Worm (Caenorhabditis elegans) whole organism, young adult: ENCODE data around the gene nspd-7.

Experiments used
- B0019.2 ChIP-seq: fragments of 200-800 bp; sonication (Bioruptor generic); conservative IDR thresholded peaks from 2 replicates; pipeline ENCODE4 v1.3.6; 2022; ENCODE audit warnings: missing genetic modification reagents, missing genetic modification characterization, missing compliant biosample characterization
- B0261.1 ChIP-seq: sonication (generic microtip); optimal IDR thresholded peaks from 2 replicates; lab custom pipeline; 2016; ENCODE audit warnings: mild to moderate bottlenecking, missing genetic modification characterization, moderate library complexity, missing compliant biosample characterization
- C17E4.6 ChIP-seq: fragments of 200-800 bp; sonication (Bioruptor generic); IDR thresholded peaks from 2 replicates; pipeline ENCODE4 v1.3.6; 2022; ENCODE audit warnings: missing genetic modification reagents, missing genetic modification characterization, missing compliant biosample characterization
- F22D6.2 ChIP-seq: sonication (generic microtip); optimal IDR thresholded peaks from 2 replicates; lab custom pipeline; 2016; ENCODE audit warnings: mild to moderate bottlenecking, missing genetic modification characterization, missing compliant biosample characterization
- F23B12.7 ChIP-seq: sonication (generic microtip); optimal IDR thresholded peaks from 2 replicates; lab custom pipeline; 2017; ENCODE audit warnings: missing genetic modification characterization, mild to moderate bottlenecking, missing compliant biosample characterization, antibody characterized with exemption, moderate library complexity; ENCODE audit not compliant: insufficient read depth
- F37B4.10 ChIP-seq: fragments of 200-800 bp; sonication (Bioruptor generic); IDR thresholded peaks from 2 replicates; pipeline ENCODE4 v1.3.6; 2022; ENCODE audit warnings: missing genetic modification characterization, missing compliant biosample characterization
- F49E8.2 ChIP-seq: sonication (generic microtip); optimal IDR thresholded peaks from 3 replicates; lab custom pipeline; 2017; ENCODE audit warnings: missing genetic modification characterization, mild to moderate bottlenecking, missing compliant biosample characterization, antibody characterized with exemption, moderate library complexity; ENCODE audit not compliant: insufficient read depth
- F52B5.7 ChIP-seq: sonication (generic microtip); optimal IDR thresholded peaks from 2 replicates; lab custom pipeline; 2016; ENCODE audit warnings: mild to moderate bottlenecking, missing genetic modification characterization, missing compliant biosample characterization
- F55B11.4 ChIP-seq: sonication (generic microtip); optimal IDR thresholded peaks from 2 replicates; lab custom pipeline; 2016; ENCODE audit warnings: missing compliant biosample characterization, missing genetic modification characterization, borderline replicate concordance; ENCODE audit not compliant: insufficient read depth
- F57A8.1 ChIP-seq: fragments of 200-800 bp; sonication (Bioruptor generic); optimal IDR thresholded peaks from 2 replicates; lab custom pipeline; 2018; ENCODE audit warnings: mild to moderate bottlenecking, missing genetic modification characterization, moderate library complexity, missing compliant biosample characterization
- Y56A3A.18 ChIP-seq: fragments of 200-800 bp; sonication (Bioruptor generic); IDR thresholded peaks from 2 replicates; pipeline ENCODE4 v1.3.6; 2022; ENCODE audit warnings: missing genetic modification reagents, missing genetic modification characterization, missing compliant biosample characterization
- aptf-3 ChIP-seq: fragments of 200-800 bp; sonication (Bioruptor generic); IDR thresholded peaks from 2 replicates; pipeline ENCODE4 v1.3.6; 2022; ENCODE audit warnings: missing genetic modification characterization, missing compliant biosample characterization
- attf-6 ChIP-seq: fragments of 200-800 bp; sonication (Bioruptor generic); IDR thresholded peaks from 2 replicates; pipeline ENCODE4 v1.3.6; 2022; ENCODE audit warnings: missing genetic modification reagents, missing genetic modification characterization, missing compliant biosample characterization
- bed-2 ChIP-seq: fragments of 200-800 bp; sonication (Bioruptor generic); IDR thresholded peaks from 2 replicates; pipeline ENCODE4 v1.3.6; 2022; ENCODE audit warnings: missing genetic modification reagents, missing genetic modification characterization, missing compliant biosample characterization
- ccch-3 ChIP-seq: fragments of 200-800 bp; sonication (Bioruptor generic); optimal IDR thresholded peaks from 2 replicates; lab custom pipeline; 2018; ENCODE audit warnings: mild to moderate bottlenecking, missing genetic modification characterization, missing compliant biosample characterization
- ceh-27 ChIP-seq: fragments of 200-800 bp; sonication (Bioruptor generic); optimal IDR thresholded peaks from 2 replicates; lab custom pipeline; 2018; ENCODE audit warnings: mild to moderate bottlenecking, missing genetic modification characterization, moderate library complexity, missing compliant biosample characterization
- ceh-40 ChIP-seq: fragments of 200-800 bp; sonication (Bioruptor generic); IDR thresholded peaks from 2 replicates; pipeline ENCODE4 v1.3.6; 2022; ENCODE audit warnings: missing genetic modification characterization, missing compliant biosample characterization
- ceh-58 ChIP-seq: fragments of 200-800 bp; sonication (Bioruptor generic); IDR thresholded peaks from 2 replicates; pipeline ENCODE4 v1.3.6; 2022; ENCODE audit warnings: missing genetic modification characterization, missing compliant biosample characterization
- die-1 ChIP-seq: sonication (generic microtip); optimal IDR thresholded peaks from 2 replicates; lab custom pipeline; 2016; ENCODE audit warnings: missing genotype, mild to moderate bottlenecking, missing genetic modification characterization, missing compliant biosample characterization
- efl-1 ChIP-seq: fragments of 150-350 bp; optimal IDR thresholded peaks from 2 replicates; lab custom pipeline; 2014; ENCODE audit warnings: missing biosample characterization, missing genetic modification reagents, missing genetic modification characterization
- egrh-3 ChIP-seq: fragments of 200-800 bp; sonication (Bioruptor generic); IDR thresholded peaks from 2 replicates; pipeline ENCODE4 v1.3.6; 2022; ENCODE audit warnings: missing genetic modification reagents, missing genetic modification characterization, missing compliant biosample characterization
- gei-17 ChIP-seq: fragments of 200-800 bp; sonication (Bioruptor generic); optimal IDR thresholded peaks from 2 replicates; lab custom pipeline; 2018; ENCODE audit warnings: mild to moderate bottlenecking, missing genetic modification characterization, missing compliant biosample characterization
- hlh-26 ChIP-seq: fragments of 200-800 bp; sonication (Bioruptor generic); conservative IDR thresholded peaks from 2 replicates; pipeline ENCODE4 v1.3.6; 2022; ENCODE audit warnings: missing genetic modification reagents, missing genetic modification characterization, missing compliant biosample characterization
- hmg-20 ChIP-seq: fragments of 200-800 bp; sonication (Bioruptor generic); IDR thresholded peaks from 2 replicates; pipeline ENCODE4 v1.3.6; 2022; ENCODE audit warnings: missing genetic modification reagents, missing genetic modification characterization, missing compliant biosample characterization
- hsf-1 ChIP-seq: fragments of 200-800 bp; sonication (Bioruptor generic); IDR thresholded peaks from 2 replicates; pipeline ENCODE4 v1.3.6; 2022; ENCODE audit warnings: missing genetic modification reagents, missing genetic modification characterization, missing compliant biosample characterization
- lin-40 ChIP-seq: sonication (generic microtip); optimal IDR thresholded peaks from 2 replicates; lab custom pipeline; 2016; ENCODE audit warnings: missing genetic modification characterization, mild to moderate bottlenecking, missing compliant biosample characterization, missing genotype, missing genetic modification reagents
- madf-3 ChIP-seq: fragments of 200-800 bp; sonication (Bioruptor generic); IDR thresholded peaks from 2 replicates; pipeline ENCODE4 v1.3.6; 2022; ENCODE audit warnings: missing genetic modification reagents, missing genetic modification characterization, missing compliant biosample characterization
- madf-8 ChIP-seq: fragments of 200-800 bp; sonication (Bioruptor generic); conservative IDR thresholded peaks from 2 replicates; pipeline ENCODE4 v1.3.6; 2022; ENCODE audit warnings: missing genetic modification reagents, missing genetic modification characterization, missing compliant biosample characterization
- nhr-120 ChIP-seq: fragments of 200-800 bp; sonication (Bioruptor generic); IDR thresholded peaks from 2 replicates; pipeline ENCODE4 v1.3.6; 2022; ENCODE audit warnings: missing genetic modification characterization, missing compliant biosample characterization
- nhr-179 ChIP-seq: sonication (generic microtip); optimal IDR thresholded peaks from 2 replicates; lab custom pipeline; 2016; ENCODE audit warnings: mild to moderate bottlenecking, missing genetic modification characterization, missing compliant biosample characterization
- nhr-80 ChIP-seq: sonication (generic microtip); optimal IDR thresholded peaks from 2 replicates; lab custom pipeline; 2016; ENCODE audit warnings: missing genetic modification characterization, missing compliant biosample characterization
- pbrm-1 ChIP-seq: fragments of 200-800 bp; sonication (Bioruptor generic); IDR thresholded peaks from 2 replicates; pipeline ENCODE4 v1.3.6; 2022; ENCODE audit warnings: missing genetic modification reagents, missing genetic modification characterization, missing compliant biosample characterization
- rpc-1 ChIP-seq, 2 experiments: fragments of 150-350 bp in 1 of 2; sonication (generic microtip) in 1 of 2; optimal IDR thresholded peaks; 2 replicates each; lab custom pipeline; 2014 to 2018; ENCODE audit warnings: missing biosample characterization in 1 of 2, missing genetic modification characterization in 1 of 2, missing genetic modification reagents in 1 of 2, missing genotype in 1 of 2
- sdz-38 ChIP-seq: sonication (generic microtip); optimal IDR thresholded peaks from 2 replicates; lab custom pipeline; 2016; ENCODE audit warnings: missing genotype, missing genetic modification characterization, missing compliant biosample characterization
- snpc-3.4 ChIP-seq: sonication (generic microtip); optimal IDR thresholded peaks from 2 replicates; lab custom pipeline; 2017; ENCODE audit warnings: missing genetic modification characterization, mild to moderate bottlenecking, missing compliant biosample characterization, antibody characterized with exemption, moderate library complexity, missing genotype, missing genetic modification reagents
- snpc-4 ChIP-seq, 5 experiments: fragments of 150-350 bp in 1 of 5; sonication (generic microtip) in 4 of 5; optimal IDR thresholded peaks; 2 replicates each; lab custom pipeline; 2014 to 2018; ENCODE audit warnings: missing genetic modification characterization in 5 of 5, missing biosample characterization in 3 of 5, antibody characterized with exemption in 2 of 5, mild to moderate bottlenecking in 2 of 5, missing compliant biosample characterization in 2 of 5, missing genotype in 2 of 5, moderate library complexity in 2 of 5, missing genetic modification reagents in 1 of 5
- somi-1 ChIP-seq: fragments of 200-800 bp; sonication (Bioruptor generic); optimal IDR thresholded peaks from 2 replicates; lab custom pipeline; 2018; ENCODE audit warnings: mild to moderate bottlenecking, missing genetic modification characterization, missing compliant biosample characterization
- sptf-2 ChIP-seq: fragments of 200-800 bp; sonication (Bioruptor generic); optimal IDR thresholded peaks from 2 replicates; lab custom pipeline; 2018; ENCODE audit warnings: mild to moderate bottlenecking, missing genetic modification characterization, missing compliant biosample characterization
- tbx-9 ChIP-seq: sonication (generic microtip); optimal IDR thresholded peaks from 2 replicates; lab custom pipeline; 2016; ENCODE audit warnings: borderline replicate concordance, missing genetic modification characterization, inconsistent platforms, missing compliant biosample characterization
- unc-62 ChIP-seq: fragments of 150-350 bp; optimal IDR thresholded peaks from 2 replicates; lab custom pipeline; 2014; ENCODE audit warnings: missing biosample characterization, missing genetic modification reagents, missing genetic modification characterization
- xnd-1 ChIP-seq: sonication (generic microtip); optimal IDR thresholded peaks from 2 replicates; lab custom pipeline; 2016; ENCODE audit warnings: missing genotype, missing genetic modification reagents, missing genetic modification characterization, missing compliant biosample characterization
- zfh-2 ChIP-seq: fragments of 200-800 bp; sonication (Bioruptor generic); conservative IDR thresholded peaks from 2 replicates; pipeline ENCODE4 v1.3.6; 2022; ENCODE audit warnings: missing genetic modification reagents, missing genetic modification characterization, missing compliant biosample characterization
- zim-3 ChIP-seq: sonication (generic microtip); optimal IDR thresholded peaks from 2 replicates; lab custom pipeline; 2017; ENCODE audit warnings: mild to moderate bottlenecking, missing genetic modification characterization, moderate library complexity, missing compliant biosample characterization
- ztf-18 ChIP-seq: sonication (generic microtip); optimal IDR thresholded peaks from 2 replicates; lab custom pipeline; 2016; ENCODE audit warnings: missing genotype, mild to moderate bottlenecking, missing genetic modification characterization, missing compliant biosample characterization
- ztf-26 ChIP-seq: sonication (generic microtip); optimal IDR thresholded peaks from 2 replicates; lab custom pipeline; 2017; ENCODE audit warnings: missing genetic modification characterization, missing compliant biosample characterization
- ztf-28 ChIP-seq: fragments of 200-800 bp; sonication (Bioruptor generic); IDR thresholded peaks from 2 replicates; pipeline ENCODE4 v1.3.6; 2022; ENCODE audit warnings: missing genetic modification reagents, missing genetic modification characterization, missing compliant biosample characterization
- ztf-3 ChIP-seq: fragments of 200-800 bp; sonication (Bioruptor generic); optimal IDR thresholded peaks from 2 replicates; lab custom pipeline; 2018; ENCODE audit warnings: mild to moderate bottlenecking, missing genetic modification characterization, missing compliant biosample characterization
- ztf-6 ChIP-seq: fragments of 200-800 bp; sonication (Bioruptor generic); IDR thresholded peaks from 2 replicates; pipeline ENCODE4 v1.3.6; 2022; ENCODE audit warnings: missing genetic modification reagents, missing genetic modification characterization, missing compliant biosample characterization

The nspd-7 gene

DNA sequence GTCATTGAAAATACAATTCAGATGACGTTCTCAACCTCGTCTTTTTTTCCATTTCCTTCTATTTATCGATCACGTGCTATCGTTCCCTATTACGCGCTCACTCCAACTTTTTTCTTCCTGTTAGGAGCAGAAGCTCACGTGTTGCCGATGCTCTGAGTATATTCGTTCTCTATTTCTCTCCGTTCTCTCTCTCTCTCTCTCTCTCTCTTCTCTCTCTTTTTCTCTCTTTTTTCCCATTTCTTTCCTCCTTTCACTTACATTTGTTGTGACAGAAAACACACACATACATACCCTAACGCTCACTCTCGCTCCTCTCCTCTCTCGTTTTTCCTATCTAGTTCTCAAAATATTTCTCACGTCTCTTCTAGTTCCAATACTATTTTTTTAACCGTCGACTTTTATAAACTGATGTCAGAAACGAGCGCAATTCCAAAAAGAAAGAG, 16.6 kb downstream of the nspd-7 start (continued):
- peak; percentile 40 for TF ChIP-seq F23B12.7
- no peak for TF ChIP-seq F37B4.10 (GFP tag; lab: Robert Waterston, UW)
- TF ChIP-seq ztf-3, result peak; percentile 60
- no peak for TF ChIP-seq B0261.1
- TF ChIP-seq snpc-4 (GFP tag; optimal IDR thresholded peaks at IDR 0.05; lab: Kevin White, UChicago), result peak; percentile 63
- peak in 2 of 4 experiments; percentile 55 to 56 for TF ChIP-seq snpc-4 (tag; optimal IDR thresholded peaks at IDR 0.05; lab: Kevin White, UChicago)
- no peak for TF ChIP-seq snpc-3.4 (tag; lab: Kevin White, UChicago)
- TF ChIP-seq F22D6.2 (tag; lab: Kevin White, UChicago), result peak; percentile 46
- TF ChIP-seq nhr-120 (GFP tag; lab: Robert Waterston, UW), result no peak
- peak; percentile 81 for TF ChIP-seq pbrm-1 (GFP tag; lab: Robert Waterston, UW)
- TF ChIP-seq tbx-9 (tag; lab: Kevin White, UChicago), result no peak
- no peak for TF ChIP-seq F52B5.7 (tag; lab: Kevin White, UChicago)
- no peak for TF ChIP-seq B0019.2 (GFP tag; lab: Robert Waterston, UW)
- no peak for TF ChIP-seq ceh-40 (GFP tag; lab: Robert Waterston, UW)
- TF ChIP-seq zfh-2 (GFP tag; lab: Robert Waterston, UW), result no peak
- TF ChIP-seq F49E8.2, result no peak
- TF ChIP-seq Y56A3A.18, result no peak
- no peak for TF ChIP-seq rpc-1 (optimal IDR thresholded peaks at IDR 0.05; lab: Kevin White, UChicago)
- TF ChIP-seq rpc-1 (tag; optimal IDR thresholded peaks at IDR 0.05; lab: Kevin White, UChicago), result no peak
- TF ChIP-seq C17E4.6 (GFP tag; lab: Robert Waterston, UW), result no peak
- no peak for TF ChIP-seq madf-8
- no peak for TF ChIP-seq attf-6 (GFP tag; lab: Robert Waterston, UW)
- no peak for TF ChIP-seq madf-3
- peak; percentile 41 for TF ChIP-seq unc-62 (GFP tag; lab: Kevin White, UChicago)
- no peak for TF ChIP-seq aptf-3
- peak; percentile 72 for TF ChIP-seq ceh-27 (GFP tag; lab: Kevin White, UChicago)
- no peak for TF ChIP-seq hlh-26 (GFP tag; lab: Robert Waterston, UW)
- TF ChIP-seq bed-2 (GFP tag; lab: Robert Waterston, UW), result no peak
- TF ChIP-seq efl-1 (GFP tag; lab: Kevin White, UChicago), result no peak
- peak; percentile 95 for TF ChIP-seq nhr-80 (tag; lab: Kevin White, UChicago)
- peak; percentile 43 for TF ChIP-seq ztf-26 (tag; lab: Kevin White, UChicago)
- TF ChIP-seq ztf-6 (GFP tag; lab: Robert Waterston, UW), result no peak
- no peak for TF ChIP-seq hmg-20 (GFP tag; lab: Robert Waterston, UW)
- TF ChIP-seq ztf-18 (tag; lab: Kevin White, UChicago), result peak; percentile 21
- TF ChIP-seq F55B11.4 (tag; lab: Kevin White, UChicago), result no peak
- no peak for TF ChIP-seq F57A8.1 (GFP tag; lab: Kevin White, UChicago)
- peak; percentile 84 for TF ChIP-seq somi-1 (GFP tag; lab: Kevin White, UChicago)
- no peak for TF ChIP-seq nhr-179 (tag; lab: Kevin White, UChicago)
- no peak for TF ChIP-seq sptf-2
- TF ChIP-seq sdz-38 (tag; lab: Kevin White, UChicago), result no peak
- no peak for TF ChIP-seq zim-3 (tag; lab: Kevin White, UChicago)
- TF ChIP-seq hsf-1 (GFP tag; lab: Robert Waterston, UW), result no peak
- TF ChIP-seq die-1, result peak; percentile 39
- peak; percentile 76 for TF ChIP-seq egrh-3
- peak; percentile 91 for TF ChIP-seq lin-40 (tag; lab: Kevin White, UChicago)
- no peak for TF ChIP-seq ceh-58
- TF ChIP-seq gei-17 (GFP tag; lab: Kevin White, UChicago), result peak; percentile 49
- TF ChIP-seq ccch-3 (GFP tag; lab: Kevin White, UChicago), result no peak
- TF ChIP-seq ztf-28 (GFP tag; lab: Robert Waterston, UW), result no peak
- TF ChIP-seq xnd-1 (tag; lab: Kevin White, UChicago), result no peak
